Fruit fly (Drosophila melanogaster) ovary, adult (tissue): ENCODE measurements around the gene CG15177.

Source experiments
- CG17801 ChIP-seq: fragments of 200-800 bp; optimal IDR thresholded peaks from 2 replicates; lab custom pipeline; 2019; ENCODE audit warnings: missing biosample characterization, mild to moderate bottlenecking, missing genetic modification characterization, moderate library complexity; ENCODE audit not compliant: partially characterized antibody

CG15177 gene

DNA sequence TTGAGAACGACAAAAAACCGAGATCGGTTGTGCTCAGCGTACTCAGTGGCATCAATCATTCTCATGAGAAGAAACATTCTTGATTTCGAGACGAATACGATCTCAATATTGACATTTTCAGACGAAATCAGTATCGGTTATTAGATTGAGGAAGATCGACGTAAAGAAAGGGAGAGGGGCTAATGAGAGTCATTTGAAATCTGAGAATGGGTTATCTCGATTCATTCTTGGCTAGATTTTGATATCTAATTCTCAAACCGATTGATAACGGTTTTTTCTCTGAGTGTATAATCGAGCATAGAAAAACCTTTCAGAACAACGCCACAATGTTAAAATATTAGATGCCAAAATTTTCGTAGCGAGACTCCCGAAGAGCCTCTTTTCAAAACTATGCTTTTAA, 11.8 kb upstream of the CG15177 start, which contains the start of gene CG31286:
Gene CG31286 (plus strand): TSS at position 301 of the 400 bp plus-strand sequence.
- no peak for TF ChIP-seq CG17801 (GFP tag; lab: Kevin White, UChicago)

DNA sequence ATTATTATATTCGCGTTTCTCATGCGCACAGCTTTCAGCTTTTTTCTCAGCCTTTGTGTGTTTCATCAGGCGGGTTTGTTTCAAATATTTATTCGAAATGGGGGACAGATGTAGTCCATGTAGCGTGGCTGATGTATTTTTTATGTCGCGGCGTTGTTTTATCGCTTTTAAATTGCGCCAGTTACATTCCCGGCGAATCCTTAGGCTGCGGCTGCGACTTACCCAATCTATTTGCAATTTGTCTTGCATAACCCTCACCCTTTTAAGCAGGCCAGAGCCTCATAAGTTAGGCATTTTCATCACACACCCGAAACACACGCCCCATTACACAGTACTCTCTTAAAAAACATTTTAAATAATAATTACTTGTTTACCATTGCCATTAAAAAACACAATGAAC, 730 bp upstream of the CG15177 start, which contains the start of gene sunz:
Gene sunz (plus strand): TSS at position 301 of the 400 bp plus-strand sequence.
- TF ChIP-seq CG17801 (GFP tag; lab: Kevin White, UChicago): no peak

DNA sequence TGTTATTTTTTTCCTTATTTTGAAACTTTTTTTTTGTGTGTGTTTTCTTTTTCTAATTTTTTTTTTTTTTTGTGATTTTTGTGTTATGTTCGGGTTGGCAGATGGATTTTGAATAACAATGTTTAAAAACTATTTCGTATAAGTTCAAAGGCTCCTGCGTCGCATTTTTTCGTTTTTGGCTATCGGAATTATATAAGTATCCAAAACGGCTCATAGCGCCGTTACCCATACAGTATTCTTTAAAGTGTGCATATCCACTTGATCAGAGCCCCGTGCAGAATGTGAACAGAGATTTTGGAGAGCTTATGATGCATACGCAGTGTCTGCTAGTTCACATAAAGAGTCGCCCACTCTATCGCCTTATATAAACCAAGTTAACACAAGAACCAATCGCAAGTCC, 1.3 kb downstream of the CG15177 start, which contains the start of gene sowi:
Gene sowi (minus strand): TSS at position 101 of the 400 bp plus-strand sequence.
- TF ChIP-seq CG17801 (GFP tag; lab: Kevin White, UChicago): no peak

DNA sequence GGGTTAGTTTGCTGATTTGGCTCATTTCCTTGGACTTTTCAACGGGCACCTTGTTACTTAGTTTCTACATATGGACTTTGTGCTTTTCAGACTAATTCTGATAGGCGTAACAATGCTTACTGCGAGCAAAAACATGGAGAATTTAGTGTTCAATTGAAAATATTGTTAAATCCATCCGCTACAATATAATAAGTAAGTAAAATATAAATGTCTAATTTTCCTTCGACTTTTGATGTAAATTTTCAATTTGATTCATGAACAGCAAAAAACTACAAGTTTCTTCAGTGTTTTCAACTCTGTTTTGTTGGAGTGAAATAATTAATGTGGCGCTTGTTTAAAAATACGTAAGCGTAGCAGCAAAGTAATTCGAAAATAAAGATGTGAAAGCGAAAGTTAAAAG, 20.3 kb downstream of the CG15177 start, which contains the start of gene glob2:
Gene glob2 (minus strand): TSS at position 101 of the 400 bp plus-strand sequence.
- no peak for TF ChIP-seq CG17801 (GFP tag; lab: Kevin White, UChicago)

DNA sequence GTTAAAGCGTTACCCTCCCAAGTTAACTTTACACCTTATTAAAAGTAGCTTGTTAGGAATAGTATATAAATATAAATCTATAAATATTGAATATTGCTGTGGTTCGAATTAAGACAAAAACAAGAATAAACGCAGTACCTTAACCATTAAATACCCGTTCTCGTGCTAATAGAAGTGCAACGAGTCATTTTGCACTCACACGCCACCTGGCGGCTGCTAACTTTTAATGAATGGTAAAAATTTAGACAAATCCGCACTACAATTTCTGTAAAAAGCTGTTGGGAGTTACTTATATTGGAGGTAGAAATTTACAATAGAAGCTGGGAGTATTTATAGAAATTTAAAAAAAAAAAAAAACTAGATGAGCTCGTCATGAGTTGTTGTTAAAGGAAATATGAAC, 24.0 kb downstream of the CG15177 start:
- TF ChIP-seq CG17801 (GFP tag; lab: Kevin White, UChicago): no peak

DNA sequence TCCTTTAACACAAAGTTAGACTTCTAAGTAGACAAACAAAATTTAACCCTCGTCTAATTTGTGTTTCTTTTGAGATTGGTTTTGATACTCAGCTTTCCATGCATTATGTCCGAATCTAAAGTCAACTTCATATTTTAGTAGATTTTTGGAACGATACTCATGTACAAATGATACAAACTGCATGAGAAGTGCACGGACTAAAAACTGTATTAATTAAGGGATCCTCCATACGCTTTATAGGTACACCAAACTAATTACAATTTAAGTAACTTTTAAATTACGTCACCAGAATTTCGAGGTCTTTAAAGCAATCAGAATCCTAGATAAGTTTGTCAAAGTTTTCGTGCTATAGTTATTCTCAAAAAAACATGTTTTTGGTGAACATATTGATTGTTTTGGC, 28.2 kb downstream of the CG15177 start, which contains the start of gene CG31482:
Gene CG31482 (plus strand): TSS at position 301 of the 400 bp plus-strand sequence.
- no peak for TF ChIP-seq CG17801 (GFP tag; lab: Kevin White, UChicago)

DNA sequence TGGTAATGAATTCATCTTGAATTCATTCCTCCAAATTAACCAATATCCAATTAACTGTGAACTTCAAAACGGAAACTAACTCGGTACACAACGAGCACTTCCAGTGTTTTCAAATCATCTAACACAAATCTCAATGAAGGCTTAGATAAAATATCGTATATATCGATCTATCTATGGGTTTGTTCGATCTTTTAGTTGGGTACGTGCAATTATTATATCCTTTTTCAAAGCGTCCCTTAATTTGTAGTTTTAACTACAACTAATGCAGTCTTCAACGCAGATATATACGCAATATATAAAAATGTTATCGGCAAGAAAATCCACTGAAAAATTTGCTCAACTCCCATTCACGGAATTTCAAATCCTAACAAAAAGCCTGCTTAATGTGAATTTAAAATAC, 31.2 kb downstream of the CG15177 start, which contains the start of gene CG1138:
Gene CG1138 (minus strand): TSS at position 101 of the 400 bp plus-strand sequence.
- TF ChIP-seq CG17801 (GFP tag; lab: Kevin White, UChicago): no peak

DNA sequence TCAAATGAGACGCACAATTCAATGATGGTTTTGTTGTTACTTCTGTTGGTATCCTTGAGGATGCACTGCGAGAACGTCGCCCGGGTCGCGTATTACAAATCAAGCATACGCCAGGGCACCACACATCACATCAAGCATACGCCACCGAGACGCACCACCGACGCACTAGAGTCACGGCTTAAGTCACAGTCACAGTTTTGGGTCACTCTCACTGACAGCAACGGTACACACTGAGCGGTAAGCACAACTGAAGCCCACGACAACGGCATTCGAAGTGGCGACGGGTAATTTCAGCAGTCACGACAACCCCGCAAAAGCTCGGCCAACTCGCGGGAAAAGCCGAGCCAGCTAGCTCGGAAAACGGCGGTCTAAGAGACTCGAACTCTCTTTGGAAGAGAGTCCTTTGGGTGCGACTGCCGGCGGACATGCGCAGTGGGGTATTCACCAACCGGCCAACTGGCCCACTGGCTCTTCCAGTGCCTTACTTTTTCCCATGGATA, 36.0 kb downstream of the CG15177 start, which contains the start of gene dpr11:
Gene dpr11 (minus strand): TSS at position 263 of the 500 bp plus-strand sequence.
- TF ChIP-seq CG17801 (GFP tag; lab: Kevin White, UChicago): no peak

DNA sequence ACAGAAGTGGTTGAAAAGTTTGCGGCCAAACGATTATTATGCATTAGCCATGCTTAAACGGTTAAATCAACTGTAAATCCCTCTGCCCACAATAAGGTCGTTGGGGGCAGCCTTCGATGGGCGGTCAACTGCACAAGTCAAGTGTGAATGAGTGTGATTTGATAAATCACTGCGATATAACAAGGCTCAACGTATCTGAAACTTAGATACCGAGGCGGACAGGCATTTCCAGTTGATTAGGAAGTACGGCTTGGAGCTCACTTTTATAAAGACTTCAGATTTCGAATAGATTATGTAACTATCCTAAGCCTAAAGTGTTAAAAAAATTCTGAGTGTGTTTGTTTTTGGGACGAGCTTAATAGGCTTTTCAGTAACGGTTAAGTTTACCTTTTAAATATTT, 48.6 kb downstream of the CG15177 start, which contains the start of gene CG2336:
Gene CG2336 (plus strand): TSS at position 301 of the 400 bp plus-strand sequence.
- TF ChIP-seq CG17801 (GFP tag; lab: Kevin White, UChicago): no peak
